Worm (Caenorhabditis elegans): ENCODE data around the gene Y39A1A.18.

DNA sequence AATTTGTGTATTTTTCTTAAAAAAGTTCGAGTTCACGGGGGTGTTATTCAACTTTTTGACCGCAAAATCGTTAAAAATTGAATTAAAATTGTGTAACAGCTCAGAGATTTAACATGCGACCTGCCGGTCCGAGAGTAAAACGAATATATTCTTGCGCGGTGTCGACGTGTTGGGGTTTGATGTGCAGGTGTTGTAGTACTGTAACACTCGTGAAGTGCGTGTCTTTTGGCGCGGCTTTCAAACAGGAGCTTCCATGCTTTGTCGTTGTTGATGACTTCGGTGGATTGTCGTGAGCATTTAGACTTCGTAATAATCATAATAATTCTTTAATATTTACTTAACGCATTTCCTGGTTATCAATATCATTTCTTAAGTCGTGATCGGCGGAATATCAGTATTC is 36.2 kb upstream of the Y39A1A.18 start, which contains the start of gene tat-3:
- TF ChIP-seq unc-39 (tag; optimal IDR thresholded peaks at IDR 0.05) (no peak), nfya-1 (tag; optimal IDR thresholded peaks at IDR 0.05; ENCODE audit: insufficient read depth) (no peak), nhr-25 (tag; optimal IDR thresholded peaks at IDR 0.05) (no peak), jun-1 (tag; optimal IDR thresholded peaks at IDR 0.05) (no peak), pqm-1 (tag; optimal IDR thresholded peaks at IDR 0.05) (no peak)
